Worm (Caenorhabditis elegans) whole organism, L4/young adult: ENCODE measurements around the gene K12B6.4.

Source experiments
- W03F9.2 ChIP-seq: fragments of 150-350 bp; optimal IDR thresholded peaks from 2 replicates; lab custom pipeline; 2014; ENCODE audit warnings: missing biosample characterization, missing genetic modification characterization
- dao-5 ChIP-seq: sonication (generic microtip); optimal IDR thresholded peaks from 2 replicates; lab custom pipeline; 2016; ENCODE audit warnings: missing genotype, missing genetic modification characterization, moderate library complexity, missing compliant biosample characterization

ce11 chrV:6244631-6245030 is 36.4 kb downstream of the K12B6.4 start:
- no peak for TF ChIP-seq dao-5 (tag; lab: Kevin White, UChicago)
- no peak for TF ChIP-seq W03F9.2 (tag; lab: Kevin White, UChicago)
